Worm (Caenorhabditis elegans): ENCODE measurements around the gene nhr-166.

- TF ChIP-seq lin-15B (tag; optimal IDR thresholded peaks at IDR 0.05), result no peak
- no peak for TF ChIP-seq unc-62 (GFP tag; optimal IDR thresholded peaks at IDR 0.05)
- no peak for TF ChIP-seq snpc-4 (tag; optimal IDR thresholded peaks at IDR 0.05)
- TF ChIP-seq nhr-71 (tag; optimal IDR thresholded peaks at IDR 0.05), result no peak
- TF ChIP-seq dsc-1 (tag; optimal IDR thresholded peaks at IDR 0.05), result no peak
Observed at ce11 chrII:3877127-3877526, 2.9 kb upstream of the nhr-166 start, which contains the start of gene nep-3.

Measured in whole organism, L1 larva.